Worm (Caenorhabditis elegans) whole organism, L2 larva: ENCODE measurements around the gene comt-3.

ENCODE experiments used
- C34F6.9 ChIP-seq: fragments of 150-350 bp; optimal IDR thresholded peaks from 2 replicates; lab custom pipeline; 2014; ENCODE audit warnings: missing biosample characterization, missing genetic modification characterization
- F13H6.1 ChIP-seq: sonication (generic microtip); optimal IDR thresholded peaks from 2 replicates; lab custom pipeline; 2016; ENCODE audit warnings: missing genetic modification characterization, missing compliant biosample characterization
- Y55F3AM.14 ChIP-seq: fragments of 200-800 bp; sonication (Bioruptor generic); optimal IDR thresholded peaks from 2 replicates; lab custom pipeline; 2018; ENCODE audit warnings: mild to moderate bottlenecking, missing genetic modification characterization, missing compliant biosample characterization
- alr-1 ChIP-seq: fragments of 150-350 bp; optimal IDR thresholded peaks from 2 replicates; lab custom pipeline; 2014; ENCODE audit warnings: missing biosample characterization, missing genetic modification characterization
- ama-1 ChIP-seq: fragments of 150-350 bp; optimal IDR thresholded peaks from 2 replicates; lab custom pipeline; 2018; ENCODE audit warnings: inconsistent platforms
- ceh-16 ChIP-seq: fragments of 150-350 bp; optimal IDR thresholded peaks from 2 replicates; lab custom pipeline; 2014; ENCODE audit warnings: missing biosample characterization, missing genetic modification characterization
- ceh-82 ChIP-seq: fragments of 150-350 bp; optimal IDR thresholded peaks from 2 replicates; lab custom pipeline; 2014; ENCODE audit warnings: missing biosample characterization, missing genetic modification characterization
- dmd-4 ChIP-seq: sonication (generic microtip); optimal IDR thresholded peaks from 2 replicates; lab custom pipeline; 2017; ENCODE audit warnings: missing biosample characterization, missing genetic modification characterization
- egl-27 ChIP-seq: sonication (generic microtip); optimal IDR thresholded peaks from 3 replicates; lab custom pipeline; 2017; ENCODE audit warnings: missing biosample characterization, missing genetic modification reagents, missing genetic modification characterization
- elt-1 ChIP-seq: fragments of 150-350 bp; optimal IDR thresholded peaks from 2 replicates; lab custom pipeline; 2014; ENCODE audit warnings: missing biosample characterization, missing genetic modification characterization
- elt-3 ChIP-seq: sonication (generic microtip); optimal IDR thresholded peaks from 2 replicates; lab custom pipeline; 2017; ENCODE audit warnings: missing biosample characterization, missing genetic modification characterization
- gmeb-1 ChIP-seq: fragments of 150-350 bp; optimal IDR thresholded peaks from 2 replicates; lab custom pipeline; 2014; ENCODE audit warnings: missing biosample characterization, missing genetic modification characterization
- lin-11 ChIP-seq: fragments of 150-350 bp; sonication (generic microtip); optimal IDR thresholded peaks from 2 replicates; lab custom pipeline; 2014; ENCODE audit warnings: missing biosample characterization, missing genetic modification characterization, inconsistent platforms, mixed read lengths
- lin-13 ChIP-seq: fragments of 150-350 bp; optimal IDR thresholded peaks from 2 replicates; lab custom pipeline; 2014; ENCODE audit warnings: missing biosample characterization, missing genetic modification reagents, missing genetic modification characterization
- lin-39 ChIP-seq: fragments of 150-350 bp; optimal IDR thresholded peaks from 2 replicates; lab custom pipeline; 2014; ENCODE audit warnings: missing biosample characterization, missing genetic modification reagents, missing genetic modification characterization
- lsy-2 ChIP-seq, 2 experiments: fragments of 150-350 bp in 1 of 2; sonication (generic microtip) in 1 of 2; optimal IDR thresholded peaks; 2 replicates each; lab custom pipeline; 2014 to 2017; ENCODE audit warnings: missing biosample characterization in 2 of 2, missing genetic modification characterization in 2 of 2
- mab-5 ChIP-seq: fragments of 150-350 bp; optimal IDR thresholded peaks from 2 replicates; lab custom pipeline; 2014; ENCODE audit warnings: missing biosample characterization, missing genetic modification characterization
- mbf-1 ChIP-seq: sonication (generic microtip); optimal IDR thresholded peaks from 2 replicates; lab custom pipeline; 2017; ENCODE audit warnings: missing biosample characterization, missing genetic modification characterization
- mdl-1 ChIP-seq, 2 experiments: fragments of 150-350 bp in 1 of 2; sonication (generic microtip) in 1 of 2; optimal IDR thresholded peaks; 2 replicates each; lab custom pipeline; 2017; ENCODE audit warnings: missing biosample characterization in 2 of 2, missing genetic modification characterization in 2 of 2
- nhr-10 ChIP-seq: sonication (generic microtip); optimal IDR thresholded peaks from 2 replicates; lab custom pipeline; 2017; ENCODE audit warnings: missing biosample characterization, missing genetic modification characterization
- nhr-12 ChIP-seq: fragments of 150-350 bp; optimal IDR thresholded peaks from 2 replicates; lab custom pipeline; 2014; ENCODE audit warnings: missing biosample characterization, missing genetic modification characterization
- nhr-21 ChIP-seq: fragments of 150-350 bp; optimal IDR thresholded peaks from 2 replicates; lab custom pipeline; 2014; ENCODE audit warnings: missing biosample characterization, missing genetic modification characterization
- nhr-23 ChIP-seq: fragments of 150-350 bp; optimal IDR thresholded peaks from 2 replicates; lab custom pipeline; 2014; ENCODE audit warnings: missing biosample characterization, missing genetic modification reagents, missing genetic modification characterization
- nhr-237 ChIP-seq: fragments of 150-350 bp; optimal IDR thresholded peaks from 2 replicates; lab custom pipeline; 2014; ENCODE audit warnings: missing biosample characterization, missing genetic modification characterization
- nhr-25 ChIP-seq: fragments of 150-350 bp; sonication (generic microtip); optimal IDR thresholded peaks from 3 replicates; lab custom pipeline; 2014; ENCODE audit warnings: missing biosample characterization, missing genetic modification characterization
- nhr-6 ChIP-seq: fragments of 150-350 bp; optimal IDR thresholded peaks from 2 replicates; lab custom pipeline; 2014; ENCODE audit warnings: missing biosample characterization, missing genetic modification characterization
- nhr-77 ChIP-seq: fragments of 150-350 bp; optimal IDR thresholded peaks from 2 replicates; lab custom pipeline; 2014; ENCODE audit warnings: missing biosample characterization, missing genetic modification characterization
- peb-1 ChIP-seq: fragments of 150-350 bp; optimal IDR thresholded peaks from 2 replicates; lab custom pipeline; 2014; ENCODE audit warnings: missing biosample characterization, missing genetic modification characterization
- sem-4 ChIP-seq: fragments of 150-350 bp; optimal IDR thresholded peaks from 2 replicates; lab custom pipeline; 2014; ENCODE audit warnings: missing biosample characterization, missing genetic modification reagents, missing genetic modification characterization
- skn-1 ChIP-seq: sonication (generic microtip); optimal IDR thresholded peaks from 2 replicates; lab custom pipeline; 2017; ENCODE audit warnings: missing biosample characterization, missing genetic modification characterization
- sma-9 ChIP-seq, 2 experiments: fragments of 150-350 bp in 1 of 2; sonication (generic microtip) in 1 of 2; optimal IDR thresholded peaks; 2 replicates each; lab custom pipeline; 2014 to 2016; ENCODE audit warnings: missing genetic modification characterization in 2 of 2, mild to moderate bottlenecking in 1 of 2, missing biosample characterization in 1 of 2, missing compliant biosample characterization in 1 of 2, missing genetic modification reagents in 1 of 2, moderate library complexity in 1 of 2
- snpc-4 ChIP-seq: fragments of 150-350 bp; optimal IDR thresholded peaks from 2 replicates; lab custom pipeline; 2014; ENCODE audit warnings: missing biosample characterization, missing genetic modification characterization
- unc-39 ChIP-seq: fragments of 150-350 bp; optimal IDR thresholded peaks from 2 replicates; lab custom pipeline; 2014; ENCODE audit warnings: missing biosample characterization, missing genetic modification characterization
- unc-55 ChIP-seq: fragments of 150-350 bp; sonication (generic microtip); optimal IDR thresholded peaks from 3 replicates; lab custom pipeline; 2014; ENCODE audit warnings: missing biosample characterization, missing genetic modification reagents, missing genetic modification characterization
- unc-62 ChIP-seq: fragments of 150-350 bp; optimal IDR thresholded peaks from 2 replicates; lab custom pipeline; 2014; ENCODE audit warnings: missing biosample characterization, missing genetic modification reagents, missing genetic modification characterization
- ztf-4 ChIP-seq: fragments of 150-350 bp; optimal IDR thresholded peaks from 2 replicates; lab custom pipeline; 2014; ENCODE audit warnings: missing biosample characterization, missing genetic modification characterization

Gene comt-3

ce11 chrV:2068728-2069443, 11.5 kb downstream of the comt-3 start:
- TF ChIP-seq lsy-2 (tag; optimal IDR thresholded peaks at IDR 0.05; lab: Kevin White, UChicago) = no peak
- TF ChIP-seq Y55F3AM.14 (GFP tag; lab: Kevin White, UChicago) = no peak
- no peak for TF ChIP-seq nhr-77
- no peak for TF ChIP-seq nhr-10 (tag; lab: Kevin White, UChicago)
- TF ChIP-seq lin-13 = no peak
- TF ChIP-seq lin-39 (tag; lab: Kevin White, UChicago) = no peak
- TF ChIP-seq mdl-1 (tag; optimal IDR thresholded peaks at IDR 0.05; lab: Kevin White, UChicago) = no peak
- TF ChIP-seq nhr-6 (tag; lab: Kevin White, UChicago) = no peak
- no peak for TF ChIP-seq nhr-21 (tag; lab: Kevin White, UChicago)
- no peak for TF ChIP-seq nhr-237 (tag; lab: Kevin White, UChicago)
- no peak for TF ChIP-seq skn-1 (tag; lab: Kevin White, UChicago)
- no peak for TF ChIP-seq ztf-4 (tag; lab: Kevin White, UChicago)
- no peak for TF ChIP-seq sma-9 (GFP tag; optimal IDR thresholded peaks at IDR 0.05; lab: Kevin White, UChicago)
- no peak for TF ChIP-seq sma-9 (tag; optimal IDR thresholded peaks at IDR 0.05; lab: Kevin White, UChicago)
- no peak for TF ChIP-seq nhr-23 (tag; lab: Kevin White, UChicago)
- TF ChIP-seq nhr-25 (tag; lab: Kevin White, UChicago) = no peak
- no peak for TF ChIP-seq egl-27 (tag; lab: Kevin White, UChicago)
- no peak for TF ChIP-seq unc-39 (tag; lab: Kevin White, UChicago)
- TF ChIP-seq gmeb-1 = no peak
- TF ChIP-seq elt-3 (tag; lab: Kevin White, UChicago) = no peak

- TF ChIP-seq nhr-12 (tag; lab: Kevin White, UChicago) (no peak), peb-1 (tag; lab: Kevin White, UChicago) (no peak), sem-4 (tag; lab: Kevin White, UChicago) (no peak), ceh-16 (tag; lab: Kevin White, UChicago) (no peak), mab-5 (tag; lab: Kevin White, UChicago) (no peak), unc-55 (GFP tag; lab: Kevin White, UChicago) (no peak), nhr-10 (tag; lab: Kevin White, UChicago) (no peak), mdl-1 (tag; optimal IDR thresholded peaks at IDR 0.05; lab: Kevin White, UChicago) (no peak), mbf-1 (no peak), C34F6.9 (no peak), skn-1 (tag; lab: Kevin White, UChicago) (no peak), ztf-4 (tag; lab: Kevin White, UChicago) (no peak)
Observed at ce11 chrV:2072807-2073206, 15.5 kb downstream of the comt-3 start, which contains the start of gene Y40B10A.9. Y40B10A.9 (minus strand) TSS chrV:2072907.

- TF ChIP-seq nhr-77 (no peak), sem-4 (tag; lab: Kevin White, UChicago) (peak; percentile 26), C34F6.9 (peak; percentile 14), alr-1 (tag; lab: Kevin White, UChicago) (no peak), unc-62 (GFP tag; lab: Kevin White, UChicago) (no peak), elt-1 (tag; lab: Kevin White, UChicago) (no peak), F13H6.1 (tag; lab: Kevin White, UChicago) (peak; percentile 14), lin-11 (tag; lab: Kevin White, UChicago) (no peak), elt-3 (tag; lab: Kevin White, UChicago) (no peak)
Observed at ce11 chrV:2076043-2076442, 18.7 kb downstream of the comt-3 start.

DNA sequence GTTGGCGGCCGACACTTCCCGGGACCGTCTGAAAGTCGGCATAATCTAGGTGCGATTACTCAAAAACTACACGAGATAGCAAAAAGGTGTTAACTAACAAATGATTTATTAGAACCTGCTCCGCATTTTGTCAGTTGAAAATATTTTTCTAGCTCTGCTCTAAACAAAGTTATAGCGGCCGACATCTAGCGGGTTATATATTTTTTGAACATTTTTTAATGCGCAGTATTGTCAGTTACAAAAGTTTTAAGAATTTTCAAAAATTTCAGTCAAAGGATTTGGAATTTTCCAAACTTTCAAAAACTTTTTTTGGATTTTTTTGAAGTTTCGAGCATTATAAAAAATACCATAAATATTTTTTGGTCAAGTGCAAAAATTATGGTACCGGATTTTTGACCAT, 23.9 kb downstream of the comt-3 start:
- TF ChIP-seq dmd-4 (tag; lab: Kevin White, UChicago) = no peak
- no peak for TF ChIP-seq mbf-1
- no peak for TF ChIP-seq nhr-237 (tag; lab: Kevin White, UChicago)
- TF ChIP-seq nhr-10 (tag; lab: Kevin White, UChicago) = no peak
- no peak for TF ChIP-seq ama-1 (lab: Kevin White, UChicago)
- no peak for TF ChIP-seq ceh-82
- TF ChIP-seq elt-1 (tag; lab: Kevin White, UChicago) = no peak
- no peak for TF ChIP-seq lin-39 (tag; lab: Kevin White, UChicago)
- no peak for TF ChIP-seq unc-55 (GFP tag; lab: Kevin White, UChicago)
- no peak for TF ChIP-seq snpc-4
